Worm (Caenorhabditis elegans) whole organism, young adult: ENCODE results near the gene cysl-3.

Experiments
- B0035.1 ChIP-seq: sonication (generic microtip); optimal IDR thresholded peaks from 2 replicates; lab custom pipeline; 2016; ENCODE audit warnings: missing genetic modification characterization, mild to moderate bottlenecking, missing compliant biosample characterization, missing genotype, missing genetic modification reagents
- C06A6.2 ChIP-seq: fragments of 200-800 bp; sonication (Bioruptor generic); conservative IDR thresholded peaks from 2 replicates; pipeline ENCODE4 v1.3.6; 2022; ENCODE audit warnings: missing genetic modification characterization, missing compliant biosample characterization
- D2030.7 ChIP-seq: fragments of 200-800 bp; sonication (Bioruptor generic); IDR thresholded peaks from 2 replicates; pipeline ENCODE4 v1.3.6; 2022; ENCODE audit warnings: missing genetic modification reagents, missing genetic modification characterization, missing compliant biosample characterization
- F22D6.2 ChIP-seq: sonication (generic microtip); optimal IDR thresholded peaks from 2 replicates; lab custom pipeline; 2016; ENCODE audit warnings: mild to moderate bottlenecking, missing genetic modification characterization, missing compliant biosample characterization
- F37B4.10 ChIP-seq: fragments of 200-800 bp; sonication (Bioruptor generic); IDR thresholded peaks from 2 replicates; pipeline ENCODE4 v1.3.6; 2022; ENCODE audit warnings: missing genetic modification characterization, missing compliant biosample characterization
- F49E8.2 ChIP-seq: sonication (generic microtip); optimal IDR thresholded peaks from 3 replicates; lab custom pipeline; 2017; ENCODE audit warnings: missing genetic modification characterization, mild to moderate bottlenecking, missing compliant biosample characterization, antibody characterized with exemption, moderate library complexity; ENCODE audit not compliant: insufficient read depth
- F52B5.7 ChIP-seq: sonication (generic microtip); optimal IDR thresholded peaks from 2 replicates; lab custom pipeline; 2016; ENCODE audit warnings: mild to moderate bottlenecking, missing genetic modification characterization, missing compliant biosample characterization
- F57C9.4 ChIP-seq: sonication (generic microtip); optimal IDR thresholded peaks from 2 replicates; lab custom pipeline; 2017; ENCODE audit warnings: mild to moderate bottlenecking, missing genetic modification characterization, missing compliant biosample characterization
- K11D2.4 ChIP-seq: fragments of 200-800 bp; sonication (Bioruptor generic); IDR thresholded peaks from 2 replicates; pipeline ENCODE4 v1.3.6; 2022; ENCODE audit warnings: missing genetic modification reagents, missing genetic modification characterization, missing compliant biosample characterization
- Y53F4B.3 ChIP-seq: fragments of 200-800 bp; sonication (Bioruptor generic); IDR thresholded peaks from 2 replicates; pipeline ENCODE4 v1.3.6; 2022; ENCODE audit warnings: missing genetic modification reagents, missing genetic modification characterization, missing compliant biosample characterization
- Y79H2A.3 ChIP-seq: fragments of 200-800 bp; sonication (Bioruptor generic); conservative IDR thresholded peaks from 2 replicates; pipeline ENCODE4 v1.3.6; 2022; ENCODE audit warnings: missing genetic modification reagents, missing genetic modification characterization, missing compliant biosample characterization
- ZK185.1 ChIP-seq: sonication (generic microtip); optimal IDR thresholded peaks from 2 replicates; lab custom pipeline; 2016; ENCODE audit warnings: mild to moderate bottlenecking, missing genetic modification characterization, missing compliant biosample characterization; ENCODE audit not compliant: poor library complexity, severe bottlenecking
- akir-1 ChIP-seq: fragments of 200-800 bp; sonication (Bioruptor generic); optimal IDR thresholded peaks from 2 replicates; lab custom pipeline; 2018; ENCODE audit warnings: mild to moderate bottlenecking, missing genetic modification characterization, moderate library complexity, missing compliant biosample characterization
- aptf-2 ChIP-seq: fragments of 200-800 bp; sonication (Bioruptor generic); conservative IDR thresholded peaks from 2 replicates; pipeline ENCODE4 v1.3.6; 2022; ENCODE audit warnings: missing genetic modification reagents, missing genetic modification characterization, missing compliant biosample characterization
- atf-7 ChIP-seq: sonication (generic microtip); optimal IDR thresholded peaks from 2 replicates; lab custom pipeline; 2017; ENCODE audit warnings: mild to moderate bottlenecking, missing genetic modification characterization, missing compliant biosample characterization
- attf-5 ChIP-seq: fragments of 200-800 bp; sonication (Bioruptor generic); optimal IDR thresholded peaks from 2 replicates; lab custom pipeline; 2018; ENCODE audit warnings: mild to moderate bottlenecking, missing genetic modification characterization, missing compliant biosample characterization
- attf-6 ChIP-seq: fragments of 200-800 bp; sonication (Bioruptor generic); IDR thresholded peaks from 2 replicates; pipeline ENCODE4 v1.3.6; 2022; ENCODE audit warnings: missing genetic modification reagents, missing genetic modification characterization, missing compliant biosample characterization
- bed-1 ChIP-seq: fragments of 200-800 bp; sonication (Bioruptor generic); IDR thresholded peaks from 2 replicates; pipeline ENCODE4 v1.3.6; 2022; ENCODE audit warnings: missing genetic modification reagents, missing genetic modification characterization, missing compliant biosample characterization
- bed-2 ChIP-seq: fragments of 200-800 bp; sonication (Bioruptor generic); IDR thresholded peaks from 2 replicates; pipeline ENCODE4 v1.3.6; 2022; ENCODE audit warnings: missing genetic modification reagents, missing genetic modification characterization, missing compliant biosample characterization
- ccch-3 ChIP-seq: fragments of 200-800 bp; sonication (Bioruptor generic); optimal IDR thresholded peaks from 2 replicates; lab custom pipeline; 2018; ENCODE audit warnings: mild to moderate bottlenecking, missing genetic modification characterization, missing compliant biosample characterization
- ceh-79 ChIP-seq: sonication (generic microtip); optimal IDR thresholded peaks from 2 replicates; lab custom pipeline; 2017; ENCODE audit warnings: mild to moderate bottlenecking, missing genetic modification characterization, missing compliant biosample characterization
- chd-7 ChIP-seq: sonication (generic microtip); optimal IDR thresholded peaks from 2 replicates; lab custom pipeline; 2016; ENCODE audit warnings: mild to moderate bottlenecking, missing genetic modification characterization, moderate library complexity, missing compliant biosample characterization
- dpl-1 ChIP-seq: fragments of 150-350 bp; optimal IDR thresholded peaks from 2 replicates; lab custom pipeline; 2014; ENCODE audit warnings: missing biosample characterization, missing genetic modification reagents, missing genetic modification characterization
- efl-1 ChIP-seq: fragments of 150-350 bp; optimal IDR thresholded peaks from 2 replicates; lab custom pipeline; 2014; ENCODE audit warnings: missing biosample characterization, missing genetic modification reagents, missing genetic modification characterization
- egl-18 ChIP-seq: fragments of 200-800 bp; sonication (Bioruptor generic); IDR thresholded peaks from 2 replicates; pipeline ENCODE4 v1.3.6; 2022; ENCODE audit warnings: missing genetic modification reagents, missing genetic modification characterization, missing compliant biosample characterization
- gei-17 ChIP-seq: fragments of 200-800 bp; sonication (Bioruptor generic); optimal IDR thresholded peaks from 2 replicates; lab custom pipeline; 2018; ENCODE audit warnings: mild to moderate bottlenecking, missing genetic modification characterization, missing compliant biosample characterization
- hmg-20 ChIP-seq: fragments of 200-800 bp; sonication (Bioruptor generic); IDR thresholded peaks from 2 replicates; pipeline ENCODE4 v1.3.6; 2022; ENCODE audit warnings: missing genetic modification reagents, missing genetic modification characterization, missing compliant biosample characterization
- hsf-1 ChIP-seq: fragments of 200-800 bp; sonication (Bioruptor generic); IDR thresholded peaks from 2 replicates; pipeline ENCODE4 v1.3.6; 2022; ENCODE audit warnings: missing genetic modification reagents, missing genetic modification characterization, missing compliant biosample characterization
- let-526 ChIP-seq: fragments of 200-800 bp; sonication (Bioruptor generic); IDR thresholded peaks from 2 replicates; pipeline ENCODE4 v1.3.6; 2022; ENCODE audit warnings: missing genetic modification reagents, missing genetic modification characterization, missing compliant biosample characterization
- lir-1 ChIP-seq: fragments of 200-800 bp; sonication (Bioruptor generic); conservative IDR thresholded peaks from 2 replicates; pipeline ENCODE4 v1.3.6; 2022; ENCODE audit warnings: missing genetic modification reagents, missing genetic modification characterization, missing compliant biosample characterization
- lsl-1 ChIP-seq: fragments of 200-800 bp; sonication (Bioruptor generic); optimal IDR thresholded peaks from 2 replicates; lab custom pipeline; 2018; ENCODE audit warnings: mild to moderate bottlenecking, missing genetic modification characterization, moderate library complexity, missing compliant biosample characterization
- madf-3 ChIP-seq: fragments of 200-800 bp; sonication (Bioruptor generic); IDR thresholded peaks from 2 replicates; pipeline ENCODE4 v1.3.6; 2022; ENCODE audit warnings: missing genetic modification reagents, missing genetic modification characterization, missing compliant biosample characterization
- madf-6 ChIP-seq: fragments of 200-800 bp; sonication (Bioruptor generic); IDR thresholded peaks from 2 replicates; pipeline ENCODE4 v1.3.6; 2022; ENCODE audit warnings: missing genetic modification reagents, missing genetic modification characterization, missing compliant biosample characterization
- mcd-1 ChIP-seq: fragments of 200-800 bp; sonication (Bioruptor generic); IDR thresholded peaks from 2 replicates; pipeline ENCODE4 v1.3.6; 2022; ENCODE audit warnings: missing genetic modification reagents, missing genetic modification characterization, missing compliant biosample characterization
- mel-28 ChIP-seq: sonication (generic microtip); optimal IDR thresholded peaks from 2 replicates; lab custom pipeline; 2016; ENCODE audit warnings: borderline replicate concordance, mild to moderate bottlenecking, missing genetic modification characterization, missing compliant biosample characterization
- mes-4 ChIP-seq: sonication (generic microtip); optimal IDR thresholded peaks from 2 replicates; lab custom pipeline; 2016; ENCODE audit warnings: missing genotype, missing genetic modification characterization, missing compliant biosample characterization
- mxl-1 ChIP-seq: sonication (generic microtip); optimal IDR thresholded peaks from 2 replicates; lab custom pipeline; 2016; ENCODE audit warnings: missing genetic modification characterization, missing compliant biosample characterization
- nfya-2 ChIP-seq: fragments of 200-800 bp; sonication (Bioruptor generic); IDR thresholded peaks from 2 replicates; pipeline ENCODE4 v1.3.6; 2022; ENCODE audit warnings: missing genetic modification reagents, missing genetic modification characterization, missing compliant biosample characterization
- nhr-120 ChIP-seq: fragments of 200-800 bp; sonication (Bioruptor generic); IDR thresholded peaks from 2 replicates; pipeline ENCODE4 v1.3.6; 2022; ENCODE audit warnings: missing genetic modification characterization, missing compliant biosample characterization
- nhr-179 ChIP-seq: sonication (generic microtip); optimal IDR thresholded peaks from 2 replicates; lab custom pipeline; 2016; ENCODE audit warnings: mild to moderate bottlenecking, missing genetic modification characterization, missing compliant biosample characterization
- nhr-27 ChIP-seq: fragments of 200-800 bp; sonication (Bioruptor generic); optimal IDR thresholded peaks from 2 replicates; lab custom pipeline; 2018; ENCODE audit warnings: mild to moderate bottlenecking, missing genetic modification characterization, moderate library complexity, missing compliant biosample characterization
- nhr-90 ChIP-seq: sonication (generic microtip); optimal IDR thresholded peaks from 2 replicates; lab custom pipeline; 2016; ENCODE audit warnings: missing genotype, mild to moderate bottlenecking, missing genetic modification characterization, missing compliant biosample characterization
- sdz-38 ChIP-seq: sonication (generic microtip); optimal IDR thresholded peaks from 2 replicates; lab custom pipeline; 2016; ENCODE audit warnings: missing genotype, missing genetic modification characterization, missing compliant biosample characterization
- snpc-1.1 ChIP-seq: sonication (generic microtip); optimal IDR thresholded peaks from 2 replicates; lab custom pipeline; 2017; ENCODE audit warnings: missing genetic modification characterization, mild to moderate bottlenecking, missing compliant biosample characterization, antibody characterized with exemption, moderate library complexity, missing genotype, missing genetic modification reagents; ENCODE audit not compliant: insufficient read depth
- somi-1 ChIP-seq: fragments of 200-800 bp; sonication (Bioruptor generic); optimal IDR thresholded peaks from 2 replicates; lab custom pipeline; 2018; ENCODE audit warnings: mild to moderate bottlenecking, missing genetic modification characterization, missing compliant biosample characterization
- tbp1 ChIP-seq: fragments of 200-800 bp; sonication (Bioruptor generic); optimal IDR thresholded peaks from 2 replicates; lab custom pipeline; 2018; ENCODE audit warnings: mild to moderate bottlenecking, missing genetic modification characterization, missing compliant biosample characterization
- tbx-9 ChIP-seq: sonication (generic microtip); optimal IDR thresholded peaks from 2 replicates; lab custom pipeline; 2016; ENCODE audit warnings: borderline replicate concordance, missing genetic modification characterization, inconsistent platforms, missing compliant biosample characterization
- zfh-2 ChIP-seq: fragments of 200-800 bp; sonication (Bioruptor generic); conservative IDR thresholded peaks from 2 replicates; pipeline ENCODE4 v1.3.6; 2022; ENCODE audit warnings: missing genetic modification reagents, missing genetic modification characterization, missing compliant biosample characterization
- ztf-26 ChIP-seq: sonication (generic microtip); optimal IDR thresholded peaks from 2 replicates; lab custom pipeline; 2017; ENCODE audit warnings: missing genetic modification characterization, missing compliant biosample characterization
- ztf-6 ChIP-seq: fragments of 200-800 bp; sonication (Bioruptor generic); IDR thresholded peaks from 2 replicates; pipeline ENCODE4 v1.3.6; 2022; ENCODE audit warnings: missing genetic modification reagents, missing genetic modification characterization, missing compliant biosample characterization

The cysl-3 gene

ce11 chrV:3756887-3757286 lies 19.0 kb downstream of the cysl-3 start, which contains the start of gene gid-7 (continued):
- TF ChIP-seq let-526 (no peak), madf-6 (peak; percentile 37; the same call in 1 of the 2 replicates), mes-4 (tag; lab: Kevin White, UChicago) (no peak), F37B4.10 (GFP tag; lab: Robert Waterston, UW) (no peak), nhr-27 (tag; lab: Kevin White, UChicago) (no peak), hmg-20 (no peak), efl-1 (GFP tag; lab: Kevin White, UChicago) (no peak), mel-28 (tag; lab: Kevin White, UChicago) (no peak), nhr-90 (no peak), F57C9.4 (tag; lab: Kevin White, UChicago) (no peak), bed-1 (GFP tag; lab: Robert Waterston, UW) (no peak), bed-2 (GFP tag; lab: Robert Waterston, UW) (no peak), ZK185.1 (tag; lab: Kevin White, UChicago) (no peak), Y53F4B.3 (GFP tag; lab: Robert Waterston, UW) (no peak), nhr-120 (GFP tag; lab: Robert Waterston, UW) (no peak), zfh-2 (GFP tag; lab: Robert Waterston, UW) (no peak), tbx-9 (no peak), attf-6 (GFP tag; lab: Robert Waterston, UW) (no peak), somi-1 (no peak), akir-1 (GFP tag; lab: Kevin White, UChicago) (no peak), snpc-1.1 (tag; lab: Kevin White, UChicago) (no peak), mxl-1 (tag; lab: Kevin White, UChicago) (no peak), atf-7 (no peak), D2030.7 (no peak), nhr-179 (no peak), chd-7 (tag; lab: Kevin White, UChicago) (no peak), F49E8.2 (tag; lab: Kevin White, UChicago) (peak; percentile 61), Y79H2A.3 (GFP tag; lab: Robert Waterston, UW) (no peak), mcd-1 (GFP tag; lab: Robert Waterston, UW) (no peak), egl-18 (GFP tag; lab: Robert Waterston, UW) (no peak), ztf-26 (tag; lab: Kevin White, UChicago) (no peak), K11D2.4 (GFP tag; lab: Robert Waterston, UW) (no peak), sdz-38 (tag; lab: Kevin White, UChicago) (no peak), attf-5 (GFP tag; lab: Kevin White, UChicago) (no peak), lir-1 (no peak), C06A6.2 (GFP tag; lab: Robert Waterston, UW) (no peak), aptf-2 (GFP tag; lab: Robert Waterston, UW) (no peak), ztf-6 (GFP tag; lab: Robert Waterston, UW) (no peak), ceh-79 (tag; lab: Kevin White, UChicago) (no peak), madf-3 (GFP tag; lab: Robert Waterston, UW) (no peak), F22D6.2 (tag; lab: Kevin White, UChicago) (no peak), lsl-1 (GFP tag; lab: Kevin White, UChicago) (no peak), nfya-2 (GFP tag; lab: Robert Waterston, UW) (no peak), ccch-3 (GFP tag; lab: Kevin White, UChicago) (no peak), tbp1 (GFP tag; lab: Kevin White, UChicago) (no peak), gei-17 (GFP tag; lab: Kevin White, UChicago) (no peak), dpl-1 (no peak), hsf-1 (GFP tag; lab: Robert Waterston, UW) (no peak), F52B5.7 (tag; lab: Kevin White, UChicago) (no peak), B0035.1 (no peak)
